Worm (Caenorhabditis elegans) whole organism, young adult: ENCODE data around the gene srlf-11.

Source experiments
- F33H1.4 ChIP-seq: fragments of 200-800 bp; sonication (Bioruptor generic); IDR thresholded peaks from 2 replicates; pipeline ENCODE4 v1.3.6; 2022; ENCODE audit warnings: missing genetic modification reagents, missing genetic modification characterization, missing compliant biosample characterization
- F49E8.2 ChIP-seq: sonication (generic microtip); optimal IDR thresholded peaks from 3 replicates; lab custom pipeline; 2017; ENCODE audit warnings: missing genetic modification characterization, mild to moderate bottlenecking, missing compliant biosample characterization, antibody characterized with exemption, moderate library complexity; ENCODE audit not compliant: insufficient read depth
- F55B11.4 ChIP-seq: sonication (generic microtip); optimal IDR thresholded peaks from 2 replicates; lab custom pipeline; 2016; ENCODE audit warnings: missing compliant biosample characterization, missing genetic modification characterization, borderline replicate concordance; ENCODE audit not compliant: insufficient read depth
- F57A8.1 ChIP-seq: fragments of 200-800 bp; sonication (Bioruptor generic); optimal IDR thresholded peaks from 2 replicates; lab custom pipeline; 2018; ENCODE audit warnings: mild to moderate bottlenecking, missing genetic modification characterization, moderate library complexity, missing compliant biosample characterization
- T26A5.8 ChIP-seq: sonication (generic microtip); optimal IDR thresholded peaks from 2 replicates; lab custom pipeline; 2016; ENCODE audit warnings: missing genetic modification characterization, missing compliant biosample characterization
- Y56A3A.18 ChIP-seq: fragments of 200-800 bp; sonication (Bioruptor generic); IDR thresholded peaks from 2 replicates; pipeline ENCODE4 v1.3.6; 2022; ENCODE audit warnings: missing genetic modification reagents, missing genetic modification characterization, missing compliant biosample characterization
- akir-1 ChIP-seq: fragments of 200-800 bp; sonication (Bioruptor generic); optimal IDR thresholded peaks from 2 replicates; lab custom pipeline; 2018; ENCODE audit warnings: mild to moderate bottlenecking, missing genetic modification characterization, moderate library complexity, missing compliant biosample characterization
- ama-1 ChIP-seq, 3 experiments: fragments of 150-350 bp in 1 of 3; sonication (generic microtip) in 2 of 3; optimal IDR thresholded peaks; 2 replicates each; lab custom pipeline; 2014 to 2018; ENCODE audit warnings: missing biosample characterization in 2 of 3, missing genetic modification characterization in 2 of 3, missing genetic modification reagents in 2 of 3
- aptf-3 ChIP-seq: fragments of 200-800 bp; sonication (Bioruptor generic); IDR thresholded peaks from 2 replicates; pipeline ENCODE4 v1.3.6; 2022; ENCODE audit warnings: missing genetic modification characterization, missing compliant biosample characterization
- bed-1 ChIP-seq: fragments of 200-800 bp; sonication (Bioruptor generic); IDR thresholded peaks from 2 replicates; pipeline ENCODE4 v1.3.6; 2022; ENCODE audit warnings: missing genetic modification reagents, missing genetic modification characterization, missing compliant biosample characterization
- cebp-1 ChIP-seq, 2 experiments: fragments of 200-800 bp in 1 of 2; sonication (Bioruptor generic) in 1 of 2; sonication (generic microtip) in 1 of 2; IDR thresholded peaks in 1 of 2; optimal IDR thresholded peaks in 1 of 2; 2 replicates each; pipeline versions ENCODE4 v1.3.6 to Lab custom; 2017 to 2022; ENCODE audit warnings: missing compliant biosample characterization in 2 of 2, missing genetic modification characterization in 2 of 2, mild to moderate bottlenecking in 1 of 2, missing genetic modification reagents in 1 of 2, moderate library complexity in 1 of 2
- ceh-100 ChIP-seq: fragments of 200-800 bp; sonication (Bioruptor generic); IDR thresholded peaks from 2 replicates; pipeline ENCODE4 v1.3.6; 2022; ENCODE audit warnings: missing genetic modification reagents, missing genetic modification characterization, missing compliant biosample characterization
- ceh-27 ChIP-seq: fragments of 200-800 bp; sonication (Bioruptor generic); optimal IDR thresholded peaks from 2 replicates; lab custom pipeline; 2018; ENCODE audit warnings: mild to moderate bottlenecking, missing genetic modification characterization, moderate library complexity, missing compliant biosample characterization
- ceh-58 ChIP-seq: fragments of 200-800 bp; sonication (Bioruptor generic); IDR thresholded peaks from 2 replicates; pipeline ENCODE4 v1.3.6; 2022; ENCODE audit warnings: missing genetic modification characterization, missing compliant biosample characterization
- egl-44 ChIP-seq: fragments of 200-800 bp; sonication (Bioruptor generic); IDR thresholded peaks from 2 replicates; pipeline ENCODE4 v1.3.6; 2022; ENCODE audit warnings: missing genetic modification reagents, missing genetic modification characterization, missing compliant biosample characterization
- egrh-3 ChIP-seq: fragments of 200-800 bp; sonication (Bioruptor generic); IDR thresholded peaks from 2 replicates; pipeline ENCODE4 v1.3.6; 2022; ENCODE audit warnings: missing genetic modification reagents, missing genetic modification characterization, missing compliant biosample characterization
- ekl-4 ChIP-seq: fragments of 200-800 bp; sonication (Bioruptor generic); IDR thresholded peaks from 2 replicates; pipeline ENCODE4 v1.3.6; 2022; ENCODE audit warnings: missing genetic modification reagents, missing genetic modification characterization, missing compliant biosample characterization
- hlh-26 ChIP-seq: fragments of 200-800 bp; sonication (Bioruptor generic); conservative IDR thresholded peaks from 2 replicates; pipeline ENCODE4 v1.3.6; 2022; ENCODE audit warnings: missing genetic modification reagents, missing genetic modification characterization, missing compliant biosample characterization
- hmg-1.2 ChIP-seq: fragments of 200-800 bp; sonication (Bioruptor generic); IDR thresholded peaks from 2 replicates; pipeline ENCODE4 v1.3.6; 2022; ENCODE audit warnings: missing genetic modification reagents, missing genetic modification characterization, missing compliant biosample characterization
- hsf-1 ChIP-seq: fragments of 200-800 bp; sonication (Bioruptor generic); IDR thresholded peaks from 2 replicates; pipeline ENCODE4 v1.3.6; 2022; ENCODE audit warnings: missing genetic modification reagents, missing genetic modification characterization, missing compliant biosample characterization
- let-607 ChIP-seq, 2 experiments: fragments of 200-800 bp in 1 of 2; sonication (Bioruptor generic) in 1 of 2; sonication (generic microtip) in 1 of 2; optimal IDR thresholded peaks; 2 replicates each; lab custom pipeline; 2016 to 2018; ENCODE audit warnings: mild to moderate bottlenecking in 2 of 2, missing compliant biosample characterization in 2 of 2, missing genetic modification characterization in 2 of 2, moderate library complexity in 2 of 2, missing genotype in 1 of 2
- lin-40 ChIP-seq: sonication (generic microtip); optimal IDR thresholded peaks from 2 replicates; lab custom pipeline; 2016; ENCODE audit warnings: missing genetic modification characterization, mild to moderate bottlenecking, missing compliant biosample characterization, missing genotype, missing genetic modification reagents
- madf-10 ChIP-seq: sonication (generic microtip); optimal IDR thresholded peaks from 2 replicates; lab custom pipeline; 2016; ENCODE audit warnings: mild to moderate bottlenecking, missing genetic modification characterization, missing compliant biosample characterization
- nfya-1 ChIP-seq: sonication (generic microtip); optimal IDR thresholded peaks from 2 replicates; lab custom pipeline; 2017; ENCODE audit warnings: antibody characterized with exemption, missing compliant biosample characterization, missing genetic modification characterization, borderline replicate concordance; ENCODE audit not compliant: insufficient read depth
- nhr-120 ChIP-seq: fragments of 200-800 bp; sonication (Bioruptor generic); IDR thresholded peaks from 2 replicates; pipeline ENCODE4 v1.3.6; 2022; ENCODE audit warnings: missing genetic modification characterization, missing compliant biosample characterization
- nhr-27 ChIP-seq: fragments of 200-800 bp; sonication (Bioruptor generic); optimal IDR thresholded peaks from 2 replicates; lab custom pipeline; 2018; ENCODE audit warnings: mild to moderate bottlenecking, missing genetic modification characterization, moderate library complexity, missing compliant biosample characterization
- nhr-80 ChIP-seq: sonication (generic microtip); optimal IDR thresholded peaks from 2 replicates; lab custom pipeline; 2016; ENCODE audit warnings: missing genetic modification characterization, missing compliant biosample characterization
- pha-4 ChIP-seq: fragments of 150-350 bp; sonication (generic microtip); optimal IDR thresholded peaks from 2 replicates; lab custom pipeline; 2014; ENCODE audit warnings: missing biosample characterization, missing genetic modification reagents, missing genetic modification characterization
- rec-8 ChIP-seq, 2 experiments: sonication (generic microtip); optimal IDR thresholded peaks; 2 replicates each; lab custom pipeline; 2016; ENCODE audit warnings: mild to moderate bottlenecking in 2 of 2, missing genetic modification characterization in 2 of 2, missing genetic modification reagents in 2 of 2, missing genotype in 2 of 2, missing biosample characterization in 1 of 2, missing compliant biosample characterization in 1 of 2, moderate library complexity in 1 of 2
- sea-2 ChIP-seq: fragments of 200-800 bp; sonication (Bioruptor generic); IDR thresholded peaks from 2 replicates; pipeline ENCODE4 v1.3.6; 2022; ENCODE audit warnings: missing genetic modification characterization, missing compliant biosample characterization
- tbp1 ChIP-seq: fragments of 200-800 bp; sonication (Bioruptor generic); optimal IDR thresholded peaks from 2 replicates; lab custom pipeline; 2018; ENCODE audit warnings: mild to moderate bottlenecking, missing genetic modification characterization, missing compliant biosample characterization
- tbx-9 ChIP-seq: sonication (generic microtip); optimal IDR thresholded peaks from 2 replicates; lab custom pipeline; 2016; ENCODE audit warnings: borderline replicate concordance, missing genetic modification characterization, inconsistent platforms, missing compliant biosample characterization
- xnd-1 ChIP-seq: sonication (generic microtip); optimal IDR thresholded peaks from 2 replicates; lab custom pipeline; 2016; ENCODE audit warnings: missing genotype, missing genetic modification reagents, missing genetic modification characterization, missing compliant biosample characterization
- zfh-2 ChIP-seq: fragments of 200-800 bp; sonication (Bioruptor generic); conservative IDR thresholded peaks from 2 replicates; pipeline ENCODE4 v1.3.6; 2022; ENCODE audit warnings: missing genetic modification reagents, missing genetic modification characterization, missing compliant biosample characterization
- ztf-3 ChIP-seq: fragments of 200-800 bp; sonication (Bioruptor generic); optimal IDR thresholded peaks from 2 replicates; lab custom pipeline; 2018; ENCODE audit warnings: mild to moderate bottlenecking, missing genetic modification characterization, missing compliant biosample characterization

The srlf-11 gene

DNA sequence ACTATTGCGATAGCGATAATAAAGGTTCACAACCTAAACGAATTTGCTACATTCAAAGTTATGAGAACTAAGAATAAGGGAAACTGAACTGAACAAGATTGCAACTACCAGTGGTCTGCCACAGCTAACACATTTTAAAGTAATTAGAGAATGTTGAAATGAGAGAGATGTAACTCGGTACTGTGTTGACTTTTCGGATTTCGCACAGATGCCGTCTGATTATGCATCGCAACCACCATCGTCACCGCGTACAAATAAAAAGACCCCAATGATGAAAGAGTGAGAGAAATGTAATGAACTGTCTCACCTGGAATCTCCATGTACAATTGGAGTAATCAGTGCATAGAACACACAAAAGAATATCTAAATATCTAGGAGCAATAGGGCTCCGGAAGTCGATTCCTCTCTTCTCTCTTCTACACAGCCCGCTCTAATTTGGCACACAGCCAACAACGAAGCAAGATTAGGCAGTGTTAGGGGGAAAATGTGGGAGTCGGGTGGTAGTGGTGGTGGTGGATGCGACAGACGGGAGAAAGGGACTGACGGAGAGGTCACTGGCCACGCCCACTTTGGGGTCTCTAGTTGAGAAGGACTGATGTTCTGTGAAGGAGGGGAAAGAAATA is 17.1 kb downstream of the srlf-11 start, which contains the start of gene F13E9.11:
F13E9.11 (minus strand) TSS at position 507 of the 623 bp plus-strand sequence.
- no peak for TF ChIP-seq nhr-80 (tag; lab: Kevin White, UChicago)
- TF ChIP-seq ekl-4 (GFP tag; lab: Robert Waterston, UW): no peak
- TF ChIP-seq F49E8.2 (tag; lab: Kevin White, UChicago): no peak
- no peak for TF ChIP-seq hlh-26
- no peak for TF ChIP-seq pha-4 (tag; lab: Kevin White, UChicago)
- TF ChIP-seq F55B11.4 (tag; lab: Kevin White, UChicago): no peak
- TF ChIP-seq nhr-120: no peak
- TF ChIP-seq lin-40 (tag; lab: Kevin White, UChicago): no peak
- TF ChIP-seq, all 124 proteins: peak for 0

DNA sequence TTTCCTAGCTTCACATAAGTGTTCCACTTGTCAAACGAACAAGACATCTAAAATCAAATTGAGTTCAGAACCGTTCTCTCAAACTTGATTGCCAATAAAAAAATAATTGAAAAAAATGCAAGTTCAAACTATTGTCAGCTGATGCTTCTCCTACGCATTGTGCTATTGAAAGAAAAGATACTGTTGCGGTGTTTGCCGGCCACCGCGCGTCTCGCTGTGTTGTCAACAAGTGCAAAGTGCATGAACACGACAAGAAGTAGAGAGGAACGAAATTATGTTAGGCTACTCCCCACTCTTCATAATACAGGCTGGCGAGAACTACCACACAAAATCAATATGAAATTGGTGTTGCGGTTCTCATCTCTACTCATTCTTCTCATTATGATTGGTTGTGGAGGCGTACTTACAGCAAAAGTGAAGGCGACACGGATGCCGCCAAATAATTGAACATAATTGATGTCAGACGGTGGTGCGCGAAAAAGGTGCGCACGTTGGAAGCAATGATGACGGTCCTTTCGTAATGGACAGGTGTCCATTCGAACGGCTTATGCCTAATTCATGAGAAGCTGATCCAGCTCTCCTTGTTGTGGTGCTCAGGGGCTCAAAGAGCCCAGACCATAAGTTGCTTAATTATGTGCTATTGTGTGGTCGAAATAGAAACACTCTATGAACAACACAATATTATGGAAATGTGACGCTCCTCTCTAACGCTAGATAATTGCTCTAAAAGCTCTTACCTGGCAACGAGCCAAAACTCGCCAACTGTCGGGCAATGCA is 18.3 kb downstream of the srlf-11 start:
- TF ChIP-seq ama-1 (optimal IDR thresholded peaks at IDR 0.05; lab: Kevin White, UChicago) (no peak), ama-1 (GFP tag; optimal IDR thresholded peaks at IDR 0.05; lab: Kevin White, UChicago) (no peak), madf-10 (tag; lab: Kevin White, UChicago) (no peak), ztf-3 (GFP tag; lab: Kevin White, UChicago) (no peak), F57A8.1 (GFP tag; lab: Kevin White, UChicago) (no peak), ceh-58 (GFP tag; lab: Robert Waterston, UW) (no peak), xnd-1 (tag; lab: Kevin White, UChicago) (no peak), akir-1 (GFP tag; lab: Kevin White, UChicago) (no peak), ceh-100 (GFP tag; lab: Robert Waterston, UW) (no peak), rec-8 (tag; optimal IDR thresholded peaks at IDR 0.05; lab: Kevin White, UChicago) (no peak), egl-44 (GFP tag; lab: Robert Waterston, UW) (no peak), hmg-1.2 (GFP tag; lab: Robert Waterston, UW) (no peak), Y56A3A.18 (GFP tag; lab: Robert Waterston, UW) (no peak), cebp-1 (GFP tag; IDR thresholded peaks at IDR 0.05; lab: Robert Waterston, UW) (no peak), cebp-1 (tag; optimal IDR thresholded peaks at IDR 0.05; lab: Kevin White, UChicago) (no peak), zfh-2 (GFP tag; lab: Robert Waterston, UW) (no peak), egrh-3 (GFP tag; lab: Robert Waterston, UW) (no peak), tbp1 (no peak), aptf-3 (GFP tag; lab: Robert Waterston, UW) (no peak), tbx-9 (tag; lab: Kevin White, UChicago) (no peak), F33H1.4 (GFP tag; lab: Robert Waterston, UW) (no peak), hsf-1 (GFP tag; lab: Robert Waterston, UW) (no peak)

DNA sequence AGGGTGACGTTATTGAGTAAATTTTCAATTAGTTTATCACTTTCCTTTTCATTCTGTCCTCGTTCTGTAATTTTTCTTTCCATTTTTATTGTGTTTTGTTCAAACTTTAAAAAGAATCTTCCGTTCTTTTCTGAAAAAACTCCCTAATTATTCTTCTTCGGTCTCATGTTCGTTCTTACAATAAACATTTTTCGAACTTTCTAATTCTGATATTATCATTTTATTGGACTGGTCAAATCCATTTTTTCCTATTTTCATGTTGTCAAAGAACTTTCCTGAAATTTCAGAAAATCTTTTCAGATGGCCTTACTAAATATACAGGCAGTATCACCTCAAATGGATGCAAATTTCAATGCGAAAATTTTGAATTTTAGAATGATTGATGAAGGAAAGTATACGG is 21.8 kb downstream of the srlf-11 start, which contains the start of gene nish-1:
nish-1 (plus strand) TSS at position 301 of the 400 bp plus-strand sequence.
- TF ChIP-seq sea-2 (no peak), let-607 (tag; optimal IDR thresholded peaks at IDR 0.05; lab: Kevin White, UChicago) (no peak), xnd-1 (tag; lab: Kevin White, UChicago) (no peak), zfh-2 (GFP tag; lab: Robert Waterston, UW) (no peak), T26A5.8 (no peak), bed-1 (GFP tag; lab: Robert Waterston, UW) (no peak), nhr-27 (no peak), nfya-1 (tag; lab: Kevin White, UChicago) (no peak), ceh-27 (no peak), nhr-120 (no peak)
- TF ChIP-seq, all 124 proteins: peak for 0
